Worm (Caenorhabditis elegans) whole organism, L2 larva: ENCODE data around the gene K07F5.6.

Experiments
- C34F6.9 ChIP-seq: fragments of 150-350 bp; optimal IDR thresholded peaks from 2 replicates; lab custom pipeline; 2014; ENCODE audit warnings: missing biosample characterization, missing genetic modification characterization
- F13H6.1 ChIP-seq: sonication (generic microtip); optimal IDR thresholded peaks from 2 replicates; lab custom pipeline; 2016; ENCODE audit warnings: missing genetic modification characterization, missing compliant biosample characterization
- R02D3.7 ChIP-seq: fragments of 150-350 bp; optimal IDR thresholded peaks from 2 replicates; lab custom pipeline; 2014; ENCODE audit warnings: missing biosample characterization, missing genetic modification characterization
- Y55F3AM.14 ChIP-seq: fragments of 200-800 bp; sonication (Bioruptor generic); optimal IDR thresholded peaks from 2 replicates; lab custom pipeline; 2018; ENCODE audit warnings: mild to moderate bottlenecking, missing genetic modification characterization, missing compliant biosample characterization
- ZK546.5 ChIP-seq: sonication (generic microtip); optimal IDR thresholded peaks from 2 replicates; lab custom pipeline; 2017; ENCODE audit warnings: missing biosample characterization, missing genetic modification characterization
- alr-1 ChIP-seq: fragments of 150-350 bp; optimal IDR thresholded peaks from 2 replicates; lab custom pipeline; 2014; ENCODE audit warnings: missing biosample characterization, missing genetic modification characterization
- aly-2 ChIP-seq: fragments of 150-350 bp; optimal IDR thresholded peaks from 2 replicates; lab custom pipeline; 2014; ENCODE audit warnings: missing biosample characterization, missing genetic modification characterization
- ama-1 ChIP-seq: fragments of 150-350 bp; optimal IDR thresholded peaks from 2 replicates; lab custom pipeline; 2018; ENCODE audit warnings: inconsistent platforms
- blmp-1 ChIP-seq: sonication (generic microtip); optimal IDR thresholded peaks from 2 replicates; lab custom pipeline; 2017; ENCODE audit warnings: missing genetic modification characterization, mild to moderate bottlenecking, missing compliant biosample characterization, antibody characterized with exemption, moderate library complexity; ENCODE audit not compliant: insufficient read depth
- ceh-82 ChIP-seq: fragments of 150-350 bp; optimal IDR thresholded peaks from 2 replicates; lab custom pipeline; 2014; ENCODE audit warnings: missing biosample characterization, missing genetic modification characterization
- crh-2 ChIP-seq: sonication (generic microtip); optimal IDR thresholded peaks from 2 replicates; lab custom pipeline; 2017; ENCODE audit warnings: missing biosample characterization, missing genetic modification characterization
- dmd-4 ChIP-seq: sonication (generic microtip); optimal IDR thresholded peaks from 2 replicates; lab custom pipeline; 2017; ENCODE audit warnings: missing biosample characterization, missing genetic modification characterization
- egl-27 ChIP-seq: sonication (generic microtip); optimal IDR thresholded peaks from 3 replicates; lab custom pipeline; 2017; ENCODE audit warnings: missing biosample characterization, missing genetic modification reagents, missing genetic modification characterization
- elt-1 ChIP-seq: fragments of 150-350 bp; optimal IDR thresholded peaks from 2 replicates; lab custom pipeline; 2014; ENCODE audit warnings: missing biosample characterization, missing genetic modification characterization
- elt-3 ChIP-seq: sonication (generic microtip); optimal IDR thresholded peaks from 2 replicates; lab custom pipeline; 2017; ENCODE audit warnings: missing biosample characterization, missing genetic modification characterization
- fos-1 ChIP-seq: fragments of 150-350 bp; optimal IDR thresholded peaks from 2 replicates; lab custom pipeline; 2014; ENCODE audit warnings: missing biosample characterization, missing genetic modification characterization
- gmeb-1 ChIP-seq: fragments of 150-350 bp; optimal IDR thresholded peaks from 2 replicates; lab custom pipeline; 2014; ENCODE audit warnings: missing biosample characterization, missing genetic modification characterization
- lin-11 ChIP-seq: fragments of 150-350 bp; sonication (generic microtip); optimal IDR thresholded peaks from 2 replicates; lab custom pipeline; 2014; ENCODE audit warnings: missing biosample characterization, missing genetic modification characterization, inconsistent platforms, mixed read lengths
- lin-13 ChIP-seq: fragments of 150-350 bp; optimal IDR thresholded peaks from 2 replicates; lab custom pipeline; 2014; ENCODE audit warnings: missing biosample characterization, missing genetic modification reagents, missing genetic modification characterization
- lin-39 ChIP-seq: fragments of 150-350 bp; optimal IDR thresholded peaks from 2 replicates; lab custom pipeline; 2014; ENCODE audit warnings: missing biosample characterization, missing genetic modification reagents, missing genetic modification characterization
- lsy-2 ChIP-seq, 2 experiments: fragments of 150-350 bp in 1 of 2; sonication (generic microtip) in 1 of 2; optimal IDR thresholded peaks; 2 replicates each; lab custom pipeline; 2014 to 2017; ENCODE audit warnings: missing biosample characterization in 2 of 2, missing genetic modification characterization in 2 of 2
- mab-5 ChIP-seq: fragments of 150-350 bp; optimal IDR thresholded peaks from 2 replicates; lab custom pipeline; 2014; ENCODE audit warnings: missing biosample characterization, missing genetic modification characterization
- mbf-1 ChIP-seq: sonication (generic microtip); optimal IDR thresholded peaks from 2 replicates; lab custom pipeline; 2017; ENCODE audit warnings: missing biosample characterization, missing genetic modification characterization
- mdl-1 ChIP-seq, 2 experiments: fragments of 150-350 bp in 1 of 2; sonication (generic microtip) in 1 of 2; optimal IDR thresholded peaks; 2 replicates each; lab custom pipeline; 2017; ENCODE audit warnings: missing biosample characterization in 2 of 2, missing genetic modification characterization in 2 of 2
- nhr-10 ChIP-seq: sonication (generic microtip); optimal IDR thresholded peaks from 2 replicates; lab custom pipeline; 2017; ENCODE audit warnings: missing biosample characterization, missing genetic modification characterization
- nhr-11 ChIP-seq: fragments of 150-350 bp; optimal IDR thresholded peaks from 2 replicates; lab custom pipeline; 2014; ENCODE audit warnings: missing biosample characterization, missing genetic modification characterization
- nhr-12 ChIP-seq: fragments of 150-350 bp; optimal IDR thresholded peaks from 2 replicates; lab custom pipeline; 2014; ENCODE audit warnings: missing biosample characterization, missing genetic modification characterization
- nhr-129 ChIP-seq: fragments of 150-350 bp; optimal IDR thresholded peaks from 2 replicates; lab custom pipeline; 2014; ENCODE audit warnings: missing biosample characterization, missing genetic modification characterization
- nhr-21 ChIP-seq: fragments of 150-350 bp; optimal IDR thresholded peaks from 2 replicates; lab custom pipeline; 2014; ENCODE audit warnings: missing biosample characterization, missing genetic modification characterization
- nhr-23 ChIP-seq: fragments of 150-350 bp; optimal IDR thresholded peaks from 2 replicates; lab custom pipeline; 2014; ENCODE audit warnings: missing biosample characterization, missing genetic modification reagents, missing genetic modification characterization
- nhr-237 ChIP-seq: fragments of 150-350 bp; optimal IDR thresholded peaks from 2 replicates; lab custom pipeline; 2014; ENCODE audit warnings: missing biosample characterization, missing genetic modification characterization
- nhr-25 ChIP-seq: fragments of 150-350 bp; sonication (generic microtip); optimal IDR thresholded peaks from 3 replicates; lab custom pipeline; 2014; ENCODE audit warnings: missing biosample characterization, missing genetic modification characterization
- nhr-6 ChIP-seq: fragments of 150-350 bp; optimal IDR thresholded peaks from 2 replicates; lab custom pipeline; 2014; ENCODE audit warnings: missing biosample characterization, missing genetic modification characterization
- nhr-77 ChIP-seq: fragments of 150-350 bp; optimal IDR thresholded peaks from 2 replicates; lab custom pipeline; 2014; ENCODE audit warnings: missing biosample characterization, missing genetic modification characterization
- skn-1 ChIP-seq: sonication (generic microtip); optimal IDR thresholded peaks from 2 replicates; lab custom pipeline; 2017; ENCODE audit warnings: missing biosample characterization, missing genetic modification characterization
- sma-3 ChIP-seq: sonication (generic microtip); optimal IDR thresholded peaks from 2 replicates; lab custom pipeline; 2016; ENCODE audit warnings: missing genetic modification reagents, missing genetic modification characterization, missing compliant biosample characterization
- sma-9 ChIP-seq, 2 experiments: fragments of 150-350 bp in 1 of 2; sonication (generic microtip) in 1 of 2; optimal IDR thresholded peaks; 2 replicates each; lab custom pipeline; 2014 to 2016; ENCODE audit warnings: missing genetic modification characterization in 2 of 2, mild to moderate bottlenecking in 1 of 2, missing biosample characterization in 1 of 2, missing compliant biosample characterization in 1 of 2, missing genetic modification reagents in 1 of 2, moderate library complexity in 1 of 2
- snpc-4 ChIP-seq: fragments of 150-350 bp; optimal IDR thresholded peaks from 2 replicates; lab custom pipeline; 2014; ENCODE audit warnings: missing biosample characterization, missing genetic modification characterization
- unc-39 ChIP-seq: fragments of 150-350 bp; optimal IDR thresholded peaks from 2 replicates; lab custom pipeline; 2014; ENCODE audit warnings: missing biosample characterization, missing genetic modification characterization
- unc-62 ChIP-seq: fragments of 150-350 bp; optimal IDR thresholded peaks from 2 replicates; lab custom pipeline; 2014; ENCODE audit warnings: missing biosample characterization, missing genetic modification reagents, missing genetic modification characterization
- zag-1 ChIP-seq: fragments of 150-350 bp; optimal IDR thresholded peaks from 2 replicates; lab custom pipeline; 2014; ENCODE audit warnings: missing biosample characterization, missing genetic modification characterization
- ztf-1 ChIP-seq: fragments of 200-800 bp; sonication (Bioruptor generic); conservative IDR thresholded peaks from 2 replicates; pipeline ENCODE4 v1.3.6; 2022; ENCODE audit warnings: missing genetic modification characterization, missing compliant biosample characterization
- ztf-11 ChIP-seq: sonication (generic microtip); optimal IDR thresholded peaks from 2 replicates; lab custom pipeline; 2017; ENCODE audit warnings: missing biosample characterization, missing genetic modification characterization
- ztf-4 ChIP-seq: fragments of 150-350 bp; optimal IDR thresholded peaks from 2 replicates; lab custom pipeline; 2014; ENCODE audit warnings: missing biosample characterization, missing genetic modification characterization

Gene K07F5.6

DNA sequence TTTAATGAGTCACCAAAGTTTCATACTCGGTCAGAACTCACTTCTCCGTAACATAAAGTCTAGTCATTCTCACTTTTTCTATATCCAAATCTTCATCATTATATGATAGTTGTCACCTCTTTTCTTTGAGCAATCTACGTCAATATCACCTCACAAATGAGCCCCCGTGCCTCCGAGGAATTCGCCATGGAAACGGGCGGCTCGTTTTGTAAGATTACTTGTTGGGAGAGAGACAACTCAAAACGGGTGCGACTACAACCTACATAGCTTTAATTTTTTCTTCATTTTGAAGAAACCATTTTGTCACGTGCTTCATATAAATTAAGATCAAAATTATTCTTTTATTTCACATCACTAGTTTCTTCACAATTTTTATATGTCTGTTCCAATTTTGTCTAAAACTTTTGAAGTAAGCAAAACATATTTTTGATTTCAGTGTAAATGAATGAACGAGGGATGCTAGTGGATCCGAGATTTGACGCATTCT, 32.5 kb upstream of the K07F5.6 start, which contains the start of gene nhr-4:
TSS of gene nhr-4 (plus strand) at position 437 of the 487 bp plus-strand sequence.
- no peak for TF ChIP-seq unc-39 (tag; lab: Kevin White, UChicago)
- TF ChIP-seq gmeb-1 (tag; lab: Kevin White, UChicago) = no peak
- TF ChIP-seq ztf-1 (GFP tag; lab: Robert Waterston, UW) = no peak
- TF ChIP-seq lin-39 (tag; lab: Kevin White, UChicago) = no peak
- TF ChIP-seq C34F6.9 (tag; lab: Kevin White, UChicago) = no peak
- no peak for TF ChIP-seq ZK546.5 (tag; lab: Kevin White, UChicago)

DNA sequence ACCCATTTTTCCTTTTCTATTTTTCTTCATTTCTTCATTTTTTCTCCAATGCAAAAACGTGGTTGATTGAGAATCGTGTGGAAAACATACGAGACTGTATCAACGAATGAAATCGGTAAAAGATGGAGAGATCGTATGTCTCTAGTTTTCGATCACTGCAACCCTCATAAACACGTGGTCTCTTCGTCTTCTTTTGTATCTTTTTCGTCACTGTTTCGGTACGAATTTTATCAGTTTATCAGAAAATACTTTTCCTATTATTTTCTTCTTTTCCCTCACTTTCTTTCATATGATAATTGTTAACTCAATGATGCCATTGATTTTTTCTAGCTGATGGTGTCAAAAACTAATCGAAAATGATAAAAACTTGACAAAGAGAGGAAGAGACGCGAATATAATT, 29.2 kb upstream of the K07F5.6 start:
- TF ChIP-seq sma-3 (GFP tag; lab: Kevin White, UChicago) = peak; percentile 54
- no peak for TF ChIP-seq unc-62 (GFP tag; lab: Kevin White, UChicago)
- TF ChIP-seq nhr-10 (tag; lab: Kevin White, UChicago) = no peak
- peak; percentile 40 for TF ChIP-seq gmeb-1 (tag; lab: Kevin White, UChicago)
- TF ChIP-seq nhr-23 (tag; lab: Kevin White, UChicago) = no peak
- TF ChIP-seq ztf-1 (GFP tag; lab: Robert Waterston, UW) = no peak
- TF ChIP-seq ZK546.5 (tag; lab: Kevin White, UChicago) = no peak
- TF ChIP-seq nhr-25 (tag; lab: Kevin White, UChicago) = peak; percentile 81
- peak in 1 of 2 experiments; percentile 38 for TF ChIP-seq lsy-2 (tag; optimal IDR thresholded peaks at IDR 0.05; lab: Kevin White, UChicago)
- peak; percentile 37 for TF ChIP-seq nhr-129 (tag; lab: Kevin White, UChicago)
- peak; percentile 45 for TF ChIP-seq ztf-4 (tag; lab: Kevin White, UChicago)
- TF ChIP-seq unc-39 (tag; lab: Kevin White, UChicago) = no peak
- TF ChIP-seq aly-2 = no peak
- no peak for TF ChIP-seq lin-13 (GFP tag; lab: Kevin White, UChicago)
- TF ChIP-seq C34F6.9 (tag; lab: Kevin White, UChicago) = no peak
- TF ChIP-seq alr-1 (tag; lab: Kevin White, UChicago) = no peak
- TF ChIP-seq blmp-1 (tag; lab: Kevin White, UChicago) = peak; percentile 79
- no peak for TF ChIP-seq Y55F3AM.14 (GFP tag; lab: Kevin White, UChicago)
- peak; percentile 75 for TF ChIP-seq nhr-21 (tag; lab: Kevin White, UChicago)
- peak; percentile 53 for TF ChIP-seq crh-2 (tag; lab: Kevin White, UChicago)
- TF ChIP-seq fos-1 (tag; lab: Kevin White, UChicago) = peak; percentile 95
- TF ChIP-seq sma-9 (GFP tag; optimal IDR thresholded peaks at IDR 0.05; lab: Kevin White, UChicago) = peak; percentile 91
- TF ChIP-seq sma-9 (tag; optimal IDR thresholded peaks at IDR 0.05; lab: Kevin White, UChicago) = no peak
- TF ChIP-seq egl-27 = no peak
- no peak for TF ChIP-seq R02D3.7 (tag; lab: Kevin White, UChicago)
- TF ChIP-seq mdl-1 (tag; optimal IDR thresholded peaks at IDR 0.05; lab: Kevin White, UChicago) = peak in 1 of 2 experiments; percentile 47

DNA sequence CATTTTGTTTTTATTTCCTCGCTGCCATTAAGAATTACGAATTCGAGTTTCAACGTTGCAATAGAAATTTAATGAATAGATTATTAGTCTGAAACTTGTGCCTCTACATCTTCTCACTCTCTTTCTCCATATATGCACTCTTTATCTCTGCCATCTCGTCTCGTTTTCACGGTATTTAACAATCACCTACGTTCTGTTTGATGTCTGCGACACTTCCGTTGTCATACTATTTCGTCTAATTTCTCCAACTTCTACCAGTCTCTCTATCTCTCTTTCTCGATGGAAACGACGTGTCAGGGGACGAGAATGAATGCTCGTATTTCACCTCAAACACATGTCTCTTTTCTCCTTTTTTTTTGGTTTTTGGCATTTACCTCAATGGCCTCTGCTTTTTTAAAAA, 27.4 kb upstream of the K07F5.6 start:
- peak; percentile 36 for TF ChIP-seq ama-1 (lab: Kevin White, UChicago)
- TF ChIP-seq blmp-1 (tag; lab: Kevin White, UChicago) = peak; percentile 14
- peak; percentile 39 for TF ChIP-seq nhr-21 (tag; lab: Kevin White, UChicago)
- TF ChIP-seq elt-1 (tag; lab: Kevin White, UChicago) = no peak
- peak; percentile 25 for TF ChIP-seq nhr-25 (tag; lab: Kevin White, UChicago)
- peak; percentile 10 for TF ChIP-seq sma-3 (GFP tag; lab: Kevin White, UChicago)
- peak; percentile 53 for TF ChIP-seq egl-27
- TF ChIP-seq F13H6.1 = peak; percentile 73
- TF ChIP-seq lin-11 = no peak
- no peak for TF ChIP-seq unc-39 (tag; lab: Kevin White, UChicago)
- TF ChIP-seq nhr-11 (tag; lab: Kevin White, UChicago) = no peak
- TF ChIP-seq mdl-1 (tag; optimal IDR thresholded peaks at IDR 0.05; lab: Kevin White, UChicago) = peak in 1 of 2 experiments; percentile 23
- TF ChIP-seq zag-1 = no peak
- TF ChIP-seq sma-9 (GFP tag; optimal IDR thresholded peaks at IDR 0.05; lab: Kevin White, UChicago) = peak; percentile 68
- TF ChIP-seq sma-9 (tag; optimal IDR thresholded peaks at IDR 0.05; lab: Kevin White, UChicago) = no peak
- TF ChIP-seq nhr-12 (tag; lab: Kevin White, UChicago) = no peak
- TF ChIP-seq ztf-4 (tag; lab: Kevin White, UChicago) = no peak
- TF ChIP-seq aly-2 = no peak
- TF ChIP-seq alr-1 (tag; lab: Kevin White, UChicago) = no peak
- no peak for TF ChIP-seq ztf-11
- no peak for TF ChIP-seq mab-5 (tag; lab: Kevin White, UChicago)
- TF ChIP-seq nhr-23 (tag; lab: Kevin White, UChicago) = no peak
- TF ChIP-seq snpc-4 (tag; lab: Kevin White, UChicago) = no peak
- no peak for TF ChIP-seq elt-3 (tag; lab: Kevin White, UChicago)
- TF ChIP-seq gmeb-1 (tag; lab: Kevin White, UChicago) = peak; percentile 11
- TF ChIP-seq nhr-129 (tag; lab: Kevin White, UChicago) = peak; percentile 78
- TF ChIP-seq Y55F3AM.14 (GFP tag; lab: Kevin White, UChicago) = no peak
- no peak for TF ChIP-seq ztf-1 (GFP tag; lab: Robert Waterston, UW)
- no peak for TF ChIP-seq lin-39 (tag; lab: Kevin White, UChicago)
- peak; percentile 28 for TF ChIP-seq lin-13 (GFP tag; lab: Kevin White, UChicago)
- TF ChIP-seq C34F6.9 (tag; lab: Kevin White, UChicago) = peak; percentile 61
- TF ChIP-seq nhr-6 (tag; lab: Kevin White, UChicago) = peak; percentile 54
- TF ChIP-seq mbf-1 (tag; lab: Kevin White, UChicago) = no peak
- TF ChIP-seq nhr-77 = no peak
- no peak for TF ChIP-seq skn-1
- no peak for TF ChIP-seq ceh-82
- no peak for TF ChIP-seq dmd-4 (tag; lab: Kevin White, UChicago)
- TF ChIP-seq nhr-237 (tag; lab: Kevin White, UChicago) = no peak
- peak in 1 of 2 experiments; percentile 56 for TF ChIP-seq lsy-2 (tag; optimal IDR thresholded peaks at IDR 0.05; lab: Kevin White, UChicago)
